Worm (Caenorhabditis elegans) whole organism, young adult: ENCODE data around the gene fust-1.
"Not testable (repeated sequence)": the region's sequence is repeated elsewhere in the genome, so short reads cannot be mapped to it uniquely, and the experiment has no call there.

ENCODE experiments used
- F39B2.1 ChIP-seq: fragments of 200-800 bp; sonication (Bioruptor generic); IDR thresholded peaks from 2 replicates; pipeline ENCODE4 v1.3.6; 2022; ENCODE audit warnings: missing genetic modification reagents, missing genetic modification characterization, missing compliant biosample characterization
- ceh-58 ChIP-seq: fragments of 200-800 bp; sonication (Bioruptor generic); IDR thresholded peaks from 2 replicates; pipeline ENCODE4 v1.3.6; 2022; ENCODE audit warnings: missing genetic modification characterization, missing compliant biosample characterization
- dpl-1 ChIP-seq: fragments of 150-350 bp; optimal IDR thresholded peaks from 2 replicates; lab custom pipeline; 2014; ENCODE audit warnings: missing biosample characterization, missing genetic modification reagents, missing genetic modification characterization
- efl-1 ChIP-seq: fragments of 150-350 bp; optimal IDR thresholded peaks from 2 replicates; lab custom pipeline; 2014; ENCODE audit warnings: missing biosample characterization, missing genetic modification reagents, missing genetic modification characterization
- hlh-12 ChIP-seq: sonication (generic microtip); optimal IDR thresholded peaks from 2 replicates; lab custom pipeline; 2016; ENCODE audit warnings: missing genetic modification characterization, missing compliant biosample characterization
- snpc-3.4 ChIP-seq: sonication (generic microtip); optimal IDR thresholded peaks from 2 replicates; lab custom pipeline; 2017; ENCODE audit warnings: missing genetic modification characterization, mild to moderate bottlenecking, missing compliant biosample characterization, antibody characterized with exemption, moderate library complexity, missing genotype, missing genetic modification reagents
- unc-62 ChIP-seq: fragments of 150-350 bp; optimal IDR thresholded peaks from 2 replicates; lab custom pipeline; 2014; ENCODE audit warnings: missing biosample characterization, missing genetic modification reagents, missing genetic modification characterization

- TF ChIP-seq unc-62; dpl-1 (GFP tag; lab: Kevin White, UChicago); snpc-3.4 (tag; lab: Kevin White, UChicago); F39B2.1 (GFP tag; lab: Robert Waterston, UW); efl-1 (GFP tag; lab: Kevin White, UChicago); hlh-12; ceh-58 (GFP tag; lab: Robert Waterston, UW): not testable (repeated sequence)
These were observed 714 bp downstream of the fust-1 start for ce11 chrII:7153095-7153494.
